Fruit fly (Drosophila melanogaster) whole organism, embryonic: Measurements from ENCODE around the gene CG34125.

Experiments
- Adf1 ChIP-seq: fragments of 200-800 bp; sonication (Bioruptor generic); IDR thresholded peaks from 2 replicates; pipeline ENCODE4 v1.3.6; 2022; ENCODE audit warnings: missing biosample characterization, missing genetic modification characterization
- Bdp1 ChIP-seq: fragments of 200-800 bp; sonication (Bioruptor generic); optimal IDR thresholded peaks from 3 replicates; lab custom pipeline; 2016; ENCODE audit warnings: missing biosample characterization, missing genetic modification characterization
- Bteb2 ChIP-seq: fragments of 200-800 bp; sonication (Bioruptor generic); optimal IDR thresholded peaks from 2 replicates; lab custom pipeline; 2016; ENCODE audit warnings: missing biosample characterization, missing genetic modification characterization
- CG10366 ChIP-seq: fragments of 200-800 bp; sonication (Bioruptor generic); IDR thresholded peaks from 2 replicates; pipeline ENCODE4 v1.3.6; 2022; ENCODE audit warnings: missing biosample characterization, missing genetic modification characterization
- CG10654 ChIP-seq: fragments of 200-800 bp; sonication (Bioruptor generic); optimal IDR thresholded peaks from 2 replicates; lab custom pipeline; 2016; ENCODE audit warnings: missing biosample characterization, missing genetic modification characterization
- CG10979 ChIP-seq: fragments of 200-800 bp; sonication (Bioruptor generic); optimal IDR thresholded peaks from 2 replicates; lab custom pipeline; 2018; ENCODE audit warnings: missing biosample characterization, mild to moderate bottlenecking, missing genetic modification characterization, moderate library complexity
- CG12744 ChIP-seq: fragments of 200-800 bp; sonication (Bioruptor generic); optimal IDR thresholded peaks from 2 replicates; lab custom pipeline; 2016; ENCODE audit warnings: missing biosample characterization, missing genetic modification characterization
- CG13624 ChIP-seq: fragments of 200-800 bp; sonication (Bioruptor generic); optimal IDR thresholded peaks from 2 replicates; lab custom pipeline; 2016; ENCODE audit warnings: missing biosample characterization, missing genetic modification characterization
- CG13894 ChIP-seq: fragments of 200-800 bp; sonication (Bioruptor generic); optimal IDR thresholded peaks from 3 replicates; lab custom pipeline; 2018; ENCODE audit warnings: missing biosample characterization, mild to moderate bottlenecking, missing genetic modification characterization, moderate library complexity
- CG1602 ChIP-seq: fragments of 200-800 bp; sonication (Bioruptor generic); optimal IDR thresholded peaks from 3 replicates; lab custom pipeline; 2016; ENCODE audit warnings: missing biosample characterization, missing genetic modification characterization
- CG17186 ChIP-seq: fragments of 200-800 bp; sonication (Bioruptor generic); optimal IDR thresholded peaks from 3 replicates; lab custom pipeline; 2017; ENCODE audit warnings: missing biosample characterization, missing genetic modification reagents, missing genetic modification characterization
- CG17385 ChIP-seq: fragments of 200-800 bp; sonication (Bioruptor generic); optimal IDR thresholded peaks from 3 replicates; lab custom pipeline; 2018; ENCODE audit warnings: missing biosample characterization, mild to moderate bottlenecking, missing genetic modification characterization
- CG2120 ChIP-seq: fragments of 200-800 bp; sonication (Bioruptor generic); optimal IDR thresholded peaks from 3 replicates; lab custom pipeline; 2016; ENCODE audit warnings: missing biosample characterization, missing genetic modification characterization
- CG43689 ChIP-seq: fragments of 200-800 bp; sonication (Bioruptor generic); IDR thresholded peaks from 2 replicates; pipeline ENCODE4 v1.3.6; 2022; ENCODE audit warnings: missing biosample characterization, missing genetic modification characterization
- CG6175 ChIP-seq: fragments of 200-800 bp; sonication (Bioruptor generic); IDR thresholded peaks from 3 replicates; pipeline ENCODE4 v1.3.6; 2022; ENCODE audit warnings: missing biosample characterization, missing genetic modification characterization
- CG7786 ChIP-seq: fragments of 200-800 bp; sonication (Bioruptor generic); optimal IDR thresholded peaks from 2 replicates; lab custom pipeline; 2016; ENCODE audit warnings: missing biosample characterization, missing genetic modification characterization
- CG7928 ChIP-seq: fragments of 200-800 bp; sonication (Bioruptor generic); optimal IDR thresholded peaks from 2 replicates; lab custom pipeline; 2017; ENCODE audit warnings: missing biosample characterization, mild to moderate bottlenecking, missing genetic modification characterization
- CG8765 ChIP-seq: fragments of 200-800 bp; sonication (Bioruptor generic); IDR thresholded peaks from 2 replicates; pipeline ENCODE4 v1.3.6; 2022; ENCODE audit warnings: missing biosample characterization, missing genetic modification characterization
- CoRest ChIP-seq: fragments of 200-800 bp; sonication (Bioruptor generic); optimal IDR thresholded peaks from 3 replicates; lab custom pipeline; 2018; ENCODE audit warnings: missing biosample characterization, mild to moderate bottlenecking, missing genetic modification characterization, moderate library complexity
- Dfd ChIP-seq, 2 experiments: fragments of >200 bp; optimal IDR thresholded peaks; 2 replicates each; lab custom pipeline; 2017; ENCODE audit warnings: missing biosample characterization in 2 of 2, missing genetic modification characterization in 2 of 2
- Dip2 ChIP-seq: fragments of 200-800 bp; sonication (Bioruptor generic); IDR thresholded peaks from 2 replicates; pipeline ENCODE4 v1.3.6; 2022; ENCODE audit warnings: missing biosample characterization, missing genetic modification characterization
- ERR ChIP-seq: fragments of 200-800 bp; sonication (Bioruptor generic); optimal IDR thresholded peaks from 2 replicates; lab custom pipeline; 2016; ENCODE audit warnings: missing biosample characterization, missing genetic modification characterization
- Eip74EF ChIP-seq, 2 experiments: fragments of 200-800 bp in 1 of 2; fragments of >200 bp in 1 of 2; sonication (Bioruptor generic) in 1 of 2; optimal IDR thresholded peaks; 2 replicates each; lab custom pipeline; 2017 to 2019; ENCODE audit warnings: missing biosample characterization in 2 of 2, missing genetic modification characterization in 2 of 2, mild to moderate bottlenecking in 1 of 2, moderate library complexity in 1 of 2
- H15 ChIP-seq: fragments of 200-800 bp; sonication (Bioruptor generic); IDR thresholded peaks from 3 replicates; pipeline ENCODE4 v1.3.6; 2022; ENCODE audit warnings: missing biosample characterization, missing genetic modification characterization
- HLH3B ChIP-seq: fragments of 200-800 bp; sonication (Bioruptor generic); IDR thresholded peaks from 2 replicates; pipeline ENCODE4 v1.3.6; 2022; ENCODE audit warnings: missing biosample characterization, missing genetic modification characterization
- Hr51 ChIP-seq, 2 experiments: fragments of 200-800 bp; sonication (Bioruptor generic); optimal IDR thresholded peaks; 2 replicates in 1 of 2; 3 replicates in 1 of 2; lab custom pipeline; 2016 to 2018; ENCODE audit warnings: missing biosample characterization in 2 of 2, missing genetic modification characterization in 2 of 2, mild to moderate bottlenecking in 1 of 2, moderate library complexity in 1 of 2
- Lhr ChIP-seq: fragments of 200-800 bp; sonication (Bioruptor generic); optimal IDR thresholded peaks from 3 replicates; lab custom pipeline; 2017; ENCODE audit warnings: mild to moderate bottlenecking, missing biosample characterization, missing genetic modification reagents, missing genetic modification characterization
- Max ChIP-seq: fragments of 200-800 bp; sonication (Bioruptor generic); optimal IDR thresholded peaks from 2 replicates; lab custom pipeline; 2016; ENCODE audit warnings: missing biosample characterization, mild to moderate bottlenecking, missing genetic modification characterization
- Mes4 ChIP-seq: fragments of 200-800 bp; sonication (Bioruptor generic); optimal IDR thresholded peaks from 2 replicates; lab custom pipeline; 2016; ENCODE audit warnings: missing biosample characterization, missing genetic modification characterization
- Opbp ChIP-seq: fragments of 200-800 bp; sonication (Bioruptor generic); IDR thresholded peaks from 3 replicates; pipeline ENCODE4 v1.3.6; 2022; ENCODE audit warnings: missing biosample characterization, missing genetic modification characterization; ENCODE audit not compliant: partially characterized antibody
- Optix ChIP-seq: fragments of 200-800 bp; sonication (Bioruptor generic); IDR thresholded peaks from 3 replicates; pipeline ENCODE4 v1.3.6; 2022; ENCODE audit warnings: missing biosample characterization, missing genetic modification characterization
- Spps ChIP-seq: fragments of 200-800 bp; sonication (Bioruptor generic); optimal IDR thresholded peaks from 2 replicates; lab custom pipeline; 2018; ENCODE audit warnings: missing biosample characterization, mild to moderate bottlenecking, missing genetic modification characterization
- abd-A ChIP-seq: fragments of 200-800 bp; sonication (Bioruptor generic); optimal IDR thresholded peaks from 3 replicates; lab custom pipeline; 2019; ENCODE audit warnings: missing biosample characterization, mild to moderate bottlenecking, missing genetic modification characterization, moderate library complexity
- ap ChIP-seq: fragments of 200-800 bp; sonication (Bioruptor generic); IDR thresholded peaks from 2 replicates; pipeline ENCODE4 v1.3.6; 2022; ENCODE audit warnings: missing biosample characterization, missing genetic modification characterization
- ash1 ChIP-seq: fragments of 200-800 bp; sonication (Bioruptor generic); optimal IDR thresholded peaks from 2 replicates; lab custom pipeline; 2018; ENCODE audit warnings: missing biosample characterization, mild to moderate bottlenecking, missing genetic modification characterization
- cas ChIP-seq: fragments of 200-800 bp; sonication (Bioruptor generic); IDR thresholded peaks from 2 replicates; pipeline ENCODE4 v1.3.6; 2022; ENCODE audit warnings: missing biosample characterization, missing genetic modification characterization
- chif ChIP-seq, 2 experiments: fragments of 200-800 bp; sonication (Bioruptor generic); optimal IDR thresholded peaks; 3 replicates each; lab custom pipeline; 2016; ENCODE audit warnings: missing biosample characterization in 2 of 2, missing genetic modification characterization in 2 of 2
- dm ChIP-seq: fragments of 200-800 bp; sonication (Bioruptor generic); optimal IDR thresholded peaks from 3 replicates; lab custom pipeline; 2016; ENCODE audit warnings: missing biosample characterization, missing genetic modification characterization
- emc ChIP-seq: fragments of 200-800 bp; sonication (Bioruptor generic); optimal IDR thresholded peaks from 2 replicates; lab custom pipeline; 2016; ENCODE audit warnings: missing biosample characterization, missing genetic modification characterization
- en ChIP-seq: fragments of 200-800 bp; sonication (Bioruptor generic); optimal IDR thresholded peaks from 2 replicates; lab custom pipeline; 2016; ENCODE audit warnings: missing biosample characterization, missing genetic modification characterization
- gce ChIP-seq: fragments of 200-800 bp; sonication (Bioruptor generic); IDR thresholded peaks from 3 replicates; pipeline ENCODE4 v1.3.6; 2022; ENCODE audit warnings: missing biosample characterization, missing genetic modification characterization
- ken ChIP-seq: fragments of 200-800 bp; sonication (Bioruptor generic); IDR thresholded peaks from 3 replicates; pipeline ENCODE4 v1.3.6; 2022; ENCODE audit warnings: missing biosample characterization, missing genetic modification characterization
- pzg ChIP-seq: fragments of 200-800 bp; sonication (Bioruptor generic); optimal IDR thresholded peaks from 3 replicates; lab custom pipeline; 2018; ENCODE audit warnings: missing biosample characterization, mild to moderate bottlenecking, missing genetic modification characterization, moderate library complexity
- row ChIP-seq: fragments of 200-800 bp; sonication (Bioruptor generic); IDR thresholded peaks from 3 replicates; pipeline ENCODE4 v1.3.6; 2022; ENCODE audit warnings: missing biosample characterization, missing genetic modification characterization
- sc ChIP-seq, 3 experiments: fragments of >200 bp in 2 of 3; fragments of 200-800 bp in 1 of 3; sonication (Bioruptor generic) in 1 of 3; optimal IDR thresholded peaks; 2 replicates in 2 of 3; 3 replicates in 1 of 3; lab custom pipeline; 2017; ENCODE audit warnings: mild to moderate bottlenecking in 1 of 3, missing biosample characterization in 1 of 3, missing genetic modification characterization in 1 of 3, missing genetic modification reagents in 1 of 3
- sima ChIP-seq: fragments of 200-800 bp; sonication (Bioruptor generic); optimal IDR thresholded peaks from 2 replicates; lab custom pipeline; 2016; ENCODE audit warnings: missing biosample characterization, missing genetic modification characterization
- sr ChIP-seq: fragments of 200-800 bp; sonication (Bioruptor generic); IDR thresholded peaks from 3 replicates; pipeline ENCODE4 v1.3.6; 2022; ENCODE audit warnings: missing biosample characterization, missing genetic modification characterization
- tin ChIP-seq: fragments of 200-800 bp; sonication (Bioruptor generic); optimal IDR thresholded peaks from 3 replicates; lab custom pipeline; 2016; ENCODE audit warnings: missing biosample characterization, missing genetic modification characterization
- ttk ChIP-seq: fragments of 200-800 bp; sonication (Bioruptor generic); IDR thresholded peaks from 2 replicates; pipeline ENCODE4 v2.1.2; 2022; ENCODE audit warnings: missing biosample characterization, missing genetic modification characterization

CG34125 gene

dm6 chr2L:4999389-5000032 lies 34.0 kb downstream of the CG34125 start:
- TF ChIP-seq HLH3B (GFP tag; lab: Robert Waterston, UW): peak; percentile 56
- TF ChIP-seq Opbp (GFP tag; lab: Robert Waterston, UW): no peak
- peak; percentile 56 for TF ChIP-seq Mes4 (GFP tag; lab: Kevin White, UChicago)
- TF ChIP-seq cas (GFP tag; lab: Robert Waterston, UW): no peak
- TF ChIP-seq Bteb2 (GFP tag; lab: Kevin White, UChicago): peak; percentile 54
- TF ChIP-seq ERR: peak; percentile 12
- TF ChIP-seq CG10654: peak; percentile 21
- peak; percentile 57; the same call in 1 of the 3 replicates for TF ChIP-seq H15 (GFP tag; lab: Robert Waterston, UW)
- peak; percentile 36 to 64 for TF ChIP-seq Hr51 (GFP tag; optimal IDR thresholded peaks at IDR 0.05; lab: Kevin White, UChicago)
- TF ChIP-seq Dip2 (GFP tag; lab: Robert Waterston, UW): no peak
- peak; percentile 16 for TF ChIP-seq en
- peak; percentile 72; the same call in 1 of the 2 replicates for TF ChIP-seq ttk (GFP tag; lab: Robert Waterston, UW)
- peak; percentile 2 for TF ChIP-seq Max (GFP tag; lab: Kevin White, UChicago)
- TF ChIP-seq Eip74EF (GFP tag; optimal IDR thresholded peaks at IDR 0.05; lab: Kevin White, UChicago): no peak
- no peak for TF ChIP-seq Adf1
- peak; percentile 69 for TF ChIP-seq tin (GFP tag; lab: Kevin White, UChicago)
- TF ChIP-seq emc (GFP tag; lab: Kevin White, UChicago): peak; percentile 39
- peak; percentile 23 for TF ChIP-seq CG7928 (GFP tag; lab: Kevin White, UChicago)
- TF ChIP-seq CG1602 (GFP tag; lab: Kevin White, UChicago): no peak
- TF ChIP-seq CG2120: peak; percentile 77
- TF ChIP-seq CG43689 (GFP tag; lab: Robert Waterston, UW): peak; percentile 56; the same call in 1 of the 2 replicates
- TF ChIP-seq CG8765 (GFP tag; lab: Robert Waterston, UW): peak; percentile 51; the same call in 1 of the 2 replicates
- TF ChIP-seq chif (GFP tag; optimal IDR thresholded peaks at IDR 0.05; lab: Kevin White, UChicago): peak; percentile 50 to 67
- TF ChIP-seq gce (GFP tag; lab: Robert Waterston, UW): peak; percentile 37; the same call in 2 of the 3 replicates
- peak; percentile 60 for TF ChIP-seq CG17385 (GFP tag; lab: Kevin White, UChicago)
- peak; percentile 80 for TF ChIP-seq row
- TF ChIP-seq ap: peak; percentile 49; the same call in 1 of the 2 replicates
- no peak for TF ChIP-seq Dfd (GFP tag; optimal IDR thresholded peaks at IDR 0.05; lab: Kevin White, UChicago)
- no peak for TF ChIP-seq Spps (tag; lab: Kevin White, UChicago)
- TF ChIP-seq CG10366: peak; percentile 69
- no peak for TF ChIP-seq pzg (GFP tag; lab: Kevin White, UChicago)
- TF ChIP-seq sr: peak; percentile 22; the same call in 1 of the 3 replicates
- TF ChIP-seq sima (GFP tag; lab: Kevin White, UChicago): peak; percentile 40
- peak; percentile 70 for TF ChIP-seq ken (GFP tag; lab: Robert Waterston, UW)
- no peak for TF ChIP-seq sc (optimal IDR thresholded peaks at IDR 0.05; lab: Kevin White, UChicago)
- TF ChIP-seq sc (GFP tag; optimal IDR thresholded peaks at IDR 0.05; lab: Kevin White, UChicago): peak; percentile 57
- TF ChIP-seq CG10979 (tag; lab: Kevin White, UChicago): peak; percentile 61
- no peak for TF ChIP-seq ash1 (GFP tag; lab: Kevin White, UChicago)
- no peak for TF ChIP-seq abd-A (tag; lab: Kevin White, UChicago)
- TF ChIP-seq CG7786 (GFP tag; lab: Kevin White, UChicago): peak; percentile 58
- peak; percentile 75 for TF ChIP-seq CoRest (tag; lab: Kevin White, UChicago)
- no peak for TF ChIP-seq CG12744 (GFP tag; lab: Kevin White, UChicago)
- no peak for TF ChIP-seq CG17186 (GFP tag; lab: Kevin White, UChicago)
- peak; percentile 47 for TF ChIP-seq Bdp1 (GFP tag; lab: Kevin White, UChicago)
- TF ChIP-seq CG13624 (GFP tag; lab: Kevin White, UChicago): peak; percentile 55
- peak; percentile 64; the same call in 2 of the 3 replicates for TF ChIP-seq Optix (GFP tag; lab: Robert Waterston, UW)
- 0 out of 3 replicates have a peak, but pooled peaks have one; percentile 48 for TF ChIP-seq CG6175 (GFP tag; lab: Robert Waterston, UW)
- TF ChIP-seq Lhr (GFP tag; lab: Kevin White, UChicago): peak; percentile 26
- TF ChIP-seq dm (GFP tag; lab: Kevin White, UChicago): no peak
- TF ChIP-seq CG13894: peak; percentile 33
